Worm (Caenorhabditis elegans) whole organism, mixed stage, embryonic: ENCODE data around the gene ZK54.3.

Experiments
- M03D4.4 ChIP-seq: sonication (generic microtip); optimal IDR thresholded peaks from 2 replicates; lab custom pipeline; 2017; ENCODE audit warnings: mild to moderate bottlenecking, missing genetic modification characterization, missing compliant biosample characterization
- bed-3 ChIP-seq: fragments of 200-800 bp; sonication (Bioruptor generic); optimal IDR thresholded peaks from 3 replicates; lab custom pipeline; 2018; ENCODE audit warnings: mild to moderate bottlenecking, missing genetic modification characterization, moderate library complexity, missing compliant biosample characterization
- blmp-1 ChIP-seq: fragments of 150-350 bp; optimal IDR thresholded peaks from 2 replicates; lab custom pipeline; 2014; ENCODE audit warnings: missing biosample characterization, missing genetic modification characterization
- ceh-39 ChIP-seq: fragments of 150-350 bp; optimal IDR thresholded peaks from 2 replicates; lab custom pipeline; 2014; ENCODE audit warnings: missing biosample characterization, missing genetic modification characterization
- ceh-43 ChIP-seq: fragments of 200-800 bp; sonication (Bioruptor generic); optimal IDR thresholded peaks from 2 replicates; lab custom pipeline; 2018; ENCODE audit warnings: mild to moderate bottlenecking, missing genetic modification characterization, moderate library complexity, missing compliant biosample characterization
- ceh-83 ChIP-seq: fragments of 200-800 bp; sonication (Bioruptor generic); optimal IDR thresholded peaks from 2 replicates; lab custom pipeline; 2018; ENCODE audit warnings: mild to moderate bottlenecking, missing genetic modification characterization, missing compliant biosample characterization
- ces-1 ChIP-seq: fragments of 150-350 bp; optimal IDR thresholded peaks from 2 replicates; lab custom pipeline; 2014; ENCODE audit warnings: missing biosample characterization, missing genetic modification reagents, missing genetic modification characterization
- cnd-1 ChIP-seq: fragments of 200-800 bp; sonication (Bioruptor generic); optimal IDR thresholded peaks from 2 replicates; lab custom pipeline; 2018; ENCODE audit warnings: mild to moderate bottlenecking, missing genetic modification characterization, missing compliant biosample characterization
- drap-1 ChIP-seq: fragments of 200-800 bp; sonication (Bioruptor generic); optimal IDR thresholded peaks from 3 replicates; lab custom pipeline; 2018; ENCODE audit warnings: mild to moderate bottlenecking, missing genetic modification characterization, missing compliant biosample characterization
- elt-1 ChIP-seq: sonication (generic microtip); optimal IDR thresholded peaks from 2 replicates; lab custom pipeline; 2017; ENCODE audit warnings: missing genetic modification characterization, mild to moderate bottlenecking, missing compliant biosample characterization, antibody characterized with exemption, moderate library complexity, borderline replicate concordance; ENCODE audit not compliant: insufficient read depth
- elt-3 ChIP-seq: fragments of 150-350 bp; optimal IDR thresholded peaks from 2 replicates; lab custom pipeline; 2014; ENCODE audit warnings: missing biosample characterization, missing genetic modification characterization
- flh-1 ChIP-seq: fragments of 200-800 bp; sonication (Bioruptor generic); optimal IDR thresholded peaks from 2 replicates; lab custom pipeline; 2018; ENCODE audit warnings: mild to moderate bottlenecking, missing genetic modification characterization, moderate library complexity, missing compliant biosample characterization
- ham-2 ChIP-seq: fragments of 200-800 bp; sonication (Bioruptor generic); optimal IDR thresholded peaks from 2 replicates; lab custom pipeline; 2018; ENCODE audit warnings: mild to moderate bottlenecking, missing genetic modification characterization, missing compliant biosample characterization
- hlh-1 ChIP-seq: fragments of 150-350 bp; optimal IDR thresholded peaks from 2 replicates; lab custom pipeline; 2014; ENCODE audit warnings: missing biosample characterization, missing genetic modification reagents, missing genetic modification characterization
- lin-13 ChIP-seq: fragments of 150-350 bp; optimal IDR thresholded peaks from 2 replicates; lab custom pipeline; 2014; ENCODE audit warnings: missing biosample characterization, missing genetic modification characterization
- lin-32 ChIP-seq: fragments of 200-800 bp; sonication (Bioruptor generic); optimal IDR thresholded peaks from 2 replicates; lab custom pipeline; 2018; ENCODE audit warnings: mild to moderate bottlenecking, missing genetic modification characterization, missing compliant biosample characterization
- lsy-2 ChIP-seq: fragments of 150-350 bp; optimal IDR thresholded peaks from 2 replicates; lab custom pipeline; 2014; ENCODE audit warnings: missing biosample characterization, missing genetic modification characterization
- mab-5 ChIP-seq: fragments of 150-350 bp; optimal IDR thresholded peaks from 2 replicates; lab custom pipeline; 2014; ENCODE audit warnings: missing biosample characterization, missing genetic modification characterization
- mep-1 ChIP-seq: fragments of 150-350 bp; optimal IDR thresholded peaks from 2 replicates; lab custom pipeline; 2017; ENCODE audit warnings: missing biosample characterization, missing genetic modification reagents, missing genetic modification characterization, inconsistent platforms
- nhr-12 ChIP-seq: fragments of 150-350 bp; optimal IDR thresholded peaks from 2 replicates; lab custom pipeline; 2014; ENCODE audit warnings: missing biosample characterization, missing genetic modification characterization
- nhr-2 ChIP-seq: fragments of 150-350 bp; optimal IDR thresholded peaks from 2 replicates; lab custom pipeline; 2014; ENCODE audit warnings: missing biosample characterization, missing genetic modification characterization
- nhr-237 ChIP-seq: fragments of 150-350 bp; optimal IDR thresholded peaks from 2 replicates; lab custom pipeline; 2014; ENCODE audit warnings: missing biosample characterization, missing genetic modification characterization
- nhr-28 ChIP-seq: fragments of 150-350 bp; optimal IDR thresholded peaks from 2 replicates; lab custom pipeline; 2014; ENCODE audit warnings: missing biosample characterization, missing genetic modification characterization
- pha-4 ChIP-seq: fragments of 150-350 bp; optimal IDR thresholded peaks from 2 replicates; lab custom pipeline; 2018; ENCODE audit warnings: missing biosample characterization, missing genetic modification reagents, missing genetic modification characterization
- sem-2 ChIP-seq: fragments of 200-800 bp; sonication (Bioruptor generic); optimal IDR thresholded peaks from 2 replicates; lab custom pipeline; 2018; ENCODE audit warnings: mild to moderate bottlenecking, missing genetic modification characterization, missing compliant biosample characterization
- snpc-4 ChIP-seq: fragments of 150-350 bp; optimal IDR thresholded peaks from 2 replicates; lab custom pipeline; 2014; ENCODE audit warnings: missing biosample characterization, missing genetic modification characterization
- sptf-1 ChIP-seq: sonication (generic microtip); optimal IDR thresholded peaks from 2 replicates; lab custom pipeline; 2017; ENCODE audit warnings: mild to moderate bottlenecking, missing genetic modification characterization, moderate library complexity, missing compliant biosample characterization
- tbx-8 ChIP-seq: fragments of 200-800 bp; sonication (Bioruptor generic); optimal IDR thresholded peaks from 2 replicates; lab custom pipeline; 2018; ENCODE audit warnings: mild to moderate bottlenecking, missing genetic modification characterization, moderate library complexity, missing compliant biosample characterization
- unc-120 ChIP-seq: sonication (generic microtip); optimal IDR thresholded peaks from 2 replicates; lab custom pipeline; 2017; ENCODE audit warnings: missing genetic modification characterization, missing compliant biosample characterization; ENCODE audit not compliant: poor library complexity, severe bottlenecking
- unc-39 ChIP-seq: fragments of 150-350 bp; optimal IDR thresholded peaks from 2 replicates; lab custom pipeline; 2014; ENCODE audit warnings: missing biosample characterization, missing genetic modification characterization
- zip-8 ChIP-seq: fragments of 150-350 bp; optimal IDR thresholded peaks from 2 replicates; lab custom pipeline; 2014; ENCODE audit warnings: missing biosample characterization, missing genetic modification characterization
- ztf-11 ChIP-seq: fragments of 150-350 bp; optimal IDR thresholded peaks from 2 replicates; lab custom pipeline; 2014; ENCODE audit warnings: missing biosample characterization, missing genetic modification characterization

ZK54.3 gene

DNA sequence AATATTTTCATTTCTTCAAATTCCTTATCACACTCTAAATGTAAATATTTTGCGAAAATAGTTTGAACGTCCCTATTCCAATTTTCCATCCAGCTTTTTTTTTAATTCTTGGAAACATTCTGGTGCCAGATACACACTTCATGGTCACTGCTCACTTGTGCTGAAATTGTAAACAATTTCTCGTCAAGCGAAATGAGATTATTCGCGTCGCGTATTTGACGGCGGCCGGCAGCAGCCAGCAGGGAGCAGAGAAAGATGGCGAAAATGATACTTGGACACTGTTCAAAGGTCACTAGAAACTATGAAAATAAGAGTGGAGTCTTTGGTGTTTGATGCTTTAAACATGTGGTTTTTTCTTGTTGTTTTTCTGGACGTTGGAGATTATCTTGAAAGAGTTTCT lies 37.6 kb upstream of the ZK54.3 start:
- TF ChIP-seq lin-32 (GFP tag; lab: Kevin White, UChicago): no peak
- TF ChIP-seq sptf-1: no peak
- TF ChIP-seq mep-1 (tag; lab: Kevin White, UChicago): no peak
- no peak for TF ChIP-seq flh-1 (GFP tag; lab: Kevin White, UChicago)
- TF ChIP-seq ztf-11 (tag; lab: Kevin White, UChicago): no peak
- TF ChIP-seq elt-1 (tag; lab: Kevin White, UChicago): no peak
- TF ChIP-seq ceh-83: no peak
- TF ChIP-seq nhr-12 (tag; lab: Kevin White, UChicago): no peak
- TF ChIP-seq mab-5: no peak
- no peak for TF ChIP-seq unc-39
- no peak for TF ChIP-seq ceh-43 (GFP tag; lab: Kevin White, UChicago)
- TF ChIP-seq zip-8 (tag; lab: Kevin White, UChicago): no peak
- no peak for TF ChIP-seq pha-4 (tag; lab: Kevin White, UChicago)
- no peak for TF ChIP-seq tbx-8 (GFP tag; lab: Kevin White, UChicago)
- no peak for TF ChIP-seq lin-13
- no peak for TF ChIP-seq ces-1 (GFP tag; lab: Kevin White, UChicago)

DNA sequence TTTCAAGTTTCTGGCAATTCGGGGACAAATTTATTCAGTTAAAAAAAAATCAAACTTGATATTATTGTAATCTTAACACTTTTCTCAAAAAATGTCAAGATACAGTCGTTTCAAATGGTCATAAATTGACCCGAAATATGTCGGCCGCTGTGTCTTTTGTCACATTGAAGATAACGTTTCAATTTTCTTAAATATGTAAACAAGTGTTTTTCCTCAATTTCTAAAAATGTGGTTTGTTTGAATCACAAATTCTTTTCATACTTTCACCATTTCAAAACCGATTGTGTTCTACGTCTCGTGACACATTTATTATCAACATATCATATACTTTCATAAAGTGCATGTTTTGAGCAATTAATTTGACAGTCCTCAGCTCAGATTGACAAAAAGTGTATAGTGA lies 35.4 kb upstream of the ZK54.3 start:
- no peak for TF ChIP-seq lsy-2
- no peak for TF ChIP-seq ceh-39 (tag; lab: Kevin White, UChicago)
- no peak for TF ChIP-seq ces-1 (GFP tag; lab: Kevin White, UChicago)
- no peak for TF ChIP-seq pha-4 (tag; lab: Kevin White, UChicago)
- TF ChIP-seq zip-8 (tag; lab: Kevin White, UChicago): no peak
- TF ChIP-seq bed-3 (GFP tag; lab: Kevin White, UChicago): no peak
- no peak for TF ChIP-seq elt-3 (tag; lab: Kevin White, UChicago)
- TF ChIP-seq mab-5: no peak
- no peak for TF ChIP-seq lin-13
- no peak for TF ChIP-seq unc-120 (tag; lab: Kevin White, UChicago)
- no peak for TF ChIP-seq cnd-1 (tag; lab: Kevin White, UChicago)
- no peak for TF ChIP-seq ceh-43 (GFP tag; lab: Kevin White, UChicago)
- TF ChIP-seq sem-2 (GFP tag; lab: Kevin White, UChicago): no peak
- no peak for TF ChIP-seq tbx-8 (GFP tag; lab: Kevin White, UChicago)
- no peak for TF ChIP-seq blmp-1 (tag; lab: Kevin White, UChicago)
- no peak for TF ChIP-seq drap-1
- TF ChIP-seq snpc-4 (tag; lab: Kevin White, UChicago): no peak
- TF ChIP-seq mep-1 (tag; lab: Kevin White, UChicago): no peak

DNA sequence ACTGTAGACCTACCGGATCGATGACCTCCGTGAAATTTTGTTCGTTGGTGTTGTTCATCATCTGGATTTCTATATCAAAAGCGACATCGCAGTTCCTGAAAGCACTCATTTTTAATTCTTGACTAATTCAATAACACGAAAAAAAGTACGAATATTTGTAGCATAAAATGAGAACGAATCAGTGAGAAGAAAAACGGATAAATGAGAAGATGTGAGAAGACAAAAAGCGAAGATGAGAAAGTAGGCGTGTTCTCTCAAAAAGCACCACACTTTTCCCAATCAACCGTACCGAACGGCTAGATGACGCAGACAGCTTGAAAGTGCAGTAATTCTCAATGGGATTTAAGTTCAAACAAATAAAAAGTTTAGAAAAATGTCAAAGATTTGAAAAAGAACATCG lies 19.9 kb upstream of the ZK54.3 start, which contains the start of gene npr-24:
Gene npr-24, minus strand, starts transcription at position 101 of the 400 bp plus-strand sequence.
- TF ChIP-seq unc-39 (no peak), zip-8 (tag; lab: Kevin White, UChicago) (no peak), hlh-1 (tag; lab: Kevin White, UChicago) (no peak), elt-1 (tag; lab: Kevin White, UChicago) (no peak), nhr-28 (tag; lab: Kevin White, UChicago) (no peak), unc-120 (tag; lab: Kevin White, UChicago) (no peak), drap-1 (no peak), nhr-2 (tag; lab: Kevin White, UChicago) (no peak), M03D4.4 (tag; lab: Kevin White, UChicago) (no peak), sptf-1 (no peak), cnd-1 (tag; lab: Kevin White, UChicago) (no peak), mab-5 (no peak), nhr-237 (tag; lab: Kevin White, UChicago) (no peak), ztf-11 (tag; lab: Kevin White, UChicago) (no peak), ceh-43 (GFP tag; lab: Kevin White, UChicago) (no peak), ceh-39 (tag; lab: Kevin White, UChicago) (no peak), pha-4 (tag; lab: Kevin White, UChicago) (no peak), elt-3 (tag; lab: Kevin White, UChicago) (no peak)

DNA sequence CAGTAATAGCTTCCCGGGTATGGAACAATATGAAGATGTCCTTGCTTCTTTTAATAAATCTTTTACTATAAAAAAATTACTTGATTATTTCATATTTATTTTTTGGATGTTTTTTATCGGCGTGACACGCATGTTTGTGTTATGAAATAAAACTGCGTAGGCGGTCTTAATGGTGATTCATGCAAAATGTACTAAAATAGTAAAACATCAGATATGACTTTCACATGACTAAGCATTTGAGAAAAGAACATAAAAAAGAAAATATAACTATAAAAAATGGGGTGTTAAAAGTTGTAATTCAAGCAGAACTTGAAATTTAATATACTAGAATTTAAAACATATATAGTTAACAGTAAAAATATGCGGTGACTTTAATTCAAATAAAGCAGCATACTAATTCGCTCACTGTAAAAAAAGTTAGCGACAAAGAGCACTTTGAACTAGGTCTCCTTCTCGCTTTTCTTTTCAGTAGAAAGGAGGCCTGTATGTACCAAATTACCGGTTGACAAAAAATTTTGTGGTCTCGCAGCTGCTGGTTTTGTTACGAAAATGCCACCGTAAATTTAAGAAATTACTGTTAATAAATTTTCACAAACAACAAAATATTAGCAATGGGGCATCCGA lies 15.2 kb upstream of the ZK54.3 start:
- TF ChIP-seq mab-5 (no peak), bed-3 (GFP tag; lab: Kevin White, UChicago) (no peak), ham-2 (no peak), ceh-39 (tag; lab: Kevin White, UChicago) (no peak)
